Fruit fly (Drosophila melanogaster): ENCODE results near the gene rho.

Gene rho

dm6 chr3L:1414032-1414431 lies 49.6 kb upstream of the rho start (continued):
- TF ChIP-seq zen (tag; optimal IDR thresholded peaks at IDR 0.05) (no peak), Bgb (GFP tag; IDR thresholded peaks at IDR 0.05; ENCODE audit: partially characterized antibody) (no peak), D19B (GFP tag; optimal IDR thresholded peaks at IDR 0.05) (no peak), CG6689 (GFP tag; IDR thresholded peaks at IDR 0.05) (peak; percentile 73), CG5245 (GFP tag; optimal IDR thresholded peaks at IDR 0.05) (no peak), CG10147 (GFP tag; optimal IDR thresholded peaks at IDR 0.05) (no peak), mam (GFP tag; optimal IDR thresholded peaks at IDR 0.05) (no peak), TFAM (GFP tag; optimal IDR thresholded peaks at IDR 0.05) (no peak), ase (GFP tag; IDR thresholded peaks at IDR 0.05) (no peak), vvl (GFP tag; IDR thresholded peaks at IDR 0.05) (peak; percentile 85), Lpt (GFP tag; optimal IDR thresholded peaks at IDR 0.05) (no peak), CG17328 (GFP tag; IDR thresholded peaks at IDR 0.05) (peak; percentile 81), gsb-n (tag; optimal IDR thresholded peaks at IDR 0.05) (peak; percentile 70), stc (GFP tag; IDR thresholded peaks at IDR 0.05) (peak; percentile 46; the same call in 1 of the 2 replicates), CG11398 (GFP tag; optimal IDR thresholded peaks at IDR 0.05) (peak; percentile 19), CG15011 (GFP tag; optimal IDR thresholded peaks at IDR 0.05) (no peak), Deaf1 (tag; optimal IDR thresholded peaks at IDR 0.05) (no peak), ci (GFP tag; IDR thresholded peaks at IDR 0.05) (peak; percentile 84), CG13123 (GFP tag; optimal IDR thresholded peaks at IDR 0.05) (no peak), Jarid2 (GFP tag; optimal IDR thresholded peaks at IDR 0.05) (no peak), nom (GFP tag; optimal IDR thresholded peaks at IDR 0.05) (no peak), CG12071 (GFP tag; optimal IDR thresholded peaks at IDR 0.05) (no peak), vnd (GFP tag; IDR thresholded peaks at IDR 0.05; ENCODE audit: partially characterized antibody) (no peak), pan (optimal IDR thresholded peaks at IDR 0.05) (no peak), pan (GFP tag; optimal IDR thresholded peaks at IDR 0.05 in 1 of 2, IDR thresholded peaks at IDR 0.05 in 1 of 2) (peak in 1 of 2 experiments; percentile 27), gt (GFP tag; IDR thresholded peaks at IDR 0.05) (no peak), CG2678 (tag; optimal IDR thresholded peaks at IDR 0.05) (peak; percentile 13), disco-r (GFP tag; optimal IDR thresholded peaks at IDR 0.05) (no peak), Antp (GFP tag; optimal IDR thresholded peaks at IDR 0.05) (peak; percentile 53), tll (GFP tag; optimal IDR thresholded peaks at IDR 0.05) (no peak), CG42726 (GFP tag; IDR thresholded peaks at IDR 0.05; ENCODE audit: partially characterized antibody) (no peak), ham (GFP tag; IDR thresholded peaks at IDR 0.05) (no peak), CG17359 (tag; optimal IDR thresholded peaks at IDR 0.05) (no peak), CG13296 (GFP tag; optimal IDR thresholded peaks at IDR 0.05) (no peak), pros (GFP tag; optimal IDR thresholded peaks at IDR 0.05) (no peak), CG11085 (GFP tag; IDR thresholded peaks at IDR 0.05) (no peak), CG9609 (GFP tag; optimal IDR thresholded peaks at IDR 0.05) (peak; percentile 14), CG14667 (GFP tag; IDR thresholded peaks at IDR 0.05) (peak; percentile 56), gro (GFP tag; optimal IDR thresholded peaks at IDR 0.05) (no peak), CG9797 (GFP tag; optimal IDR thresholded peaks at IDR 0.05) (no peak), Doc2 (GFP tag; IDR thresholded peaks at IDR 0.05) (no peak), unpg (GFP tag; optimal IDR thresholded peaks at IDR 0.05) (peak; percentile 58), unc-4 (GFP tag; IDR thresholded peaks at IDR 0.05; ENCODE audit: partially characterized antibody) (no peak), CG31388 (GFP tag; optimal IDR thresholded peaks at IDR 0.05) (no peak), gce (GFP tag; IDR thresholded peaks at IDR 0.05) (0 out of 3 replicates have a peak, but pooled peaks have one; percentile 46), Bdp1 (GFP tag; optimal IDR thresholded peaks at IDR 0.05) (peak; percentile 36), trh (GFP tag; optimal IDR thresholded peaks at IDR 0.05) (no peak), Camta (GFP tag; optimal IDR thresholded peaks at IDR 0.05) (peak; percentile 8), Ets65A (GFP tag) (peak; percentile 88), ac (GFP tag; optimal IDR thresholded peaks at IDR 0.05) (peak; percentile 82), E2f2 (GFP tag; IDR thresholded peaks at IDR 0.05) (peak; percentile 13; the same call in 1 of the 2 replicates), CG1832 (GFP tag; optimal IDR thresholded peaks at IDR 0.05) (no peak)
